Fruit fly (Drosophila melanogaster) whole organism, adult: Measurements from ENCODE around the gene CG31743.

Experiments
- CG7101 ChIP-seq: fragments of 200-800 bp; sonication (Bioruptor generic); optimal IDR thresholded peaks from 2 replicates; lab custom pipeline; 2018; ENCODE audit warnings: missing biosample characterization, mild to moderate bottlenecking, missing genetic modification characterization, moderate library complexity
- toe ChIP-seq: fragments of 200-800 bp; sonication (Bioruptor generic); optimal IDR thresholded peaks from 2 replicates; lab custom pipeline; 2016; ENCODE audit warnings: missing biosample characterization, missing genetic modification characterization

DNA sequence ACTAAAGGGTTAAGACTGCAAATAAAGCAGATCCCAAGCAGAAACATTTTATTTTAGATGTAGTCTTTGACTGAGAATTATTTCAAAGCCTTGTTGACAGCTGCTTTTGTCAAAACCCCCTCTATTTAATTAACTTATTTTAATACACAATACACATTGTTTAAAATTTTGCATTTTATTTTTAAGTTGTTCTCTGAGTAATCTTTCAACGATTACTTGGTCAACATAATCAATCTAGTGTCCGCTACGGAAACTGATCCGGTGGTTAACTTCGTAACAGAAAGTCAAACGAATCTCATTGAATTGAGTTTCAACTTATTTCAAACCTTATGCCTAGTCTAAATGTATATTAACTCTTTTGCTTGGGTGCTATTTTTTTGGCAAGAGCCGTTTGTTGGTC, 21.1 kb downstream of the CG31743 start, which contains the start of gene CG31805:
- TF ChIP-seq toe (no peak), CG7101 (tag; lab: Kevin White, UChicago) (no peak)
